Worm (Caenorhabditis elegans): ENCODE data around the gene unc-7.

- TF ChIP-seq nhr-10 (tag; optimal IDR thresholded peaks at IDR 0.05) = no peak
- no peak for TF ChIP-seq nhr-11 (tag; optimal IDR thresholded peaks at IDR 0.05)
- no peak for TF ChIP-seq snpc-4 (tag; optimal IDR thresholded peaks at IDR 0.05)
Observed at ce11 chrX:15147640-15148039, at the start of gene unc-7.
